Worm (Caenorhabditis elegans) whole organism, late embryonic: Measurements from ENCODE around the gene W06G6.10.
"Not testable (repeated sequence)": the region's sequence is repeated elsewhere in the genome, so short reads cannot be mapped to it uniquely, and the experiment has no call there.

Experiments used
- ceh-45 ChIP-seq: fragments of 200-800 bp; sonication (Bioruptor generic); IDR thresholded peaks from 2 replicates; pipeline ENCODE4 v1.3.6; 2022; ENCODE audit warnings: missing genetic modification reagents, missing genetic modification characterization, missing compliant biosample characterization
- elt-2 ChIP-seq: sonication (generic microtip); optimal IDR thresholded peaks from 2 replicates; lab custom pipeline; 2016; ENCODE audit warnings: missing genetic modification reagents, missing genetic modification characterization, missing compliant biosample characterization
- elt-4 ChIP-seq: sonication (generic microtip); optimal IDR thresholded peaks from 2 replicates; lab custom pipeline; 2016; ENCODE audit warnings: missing genetic modification characterization, missing compliant biosample characterization
- hlh-30 ChIP-seq: sonication (generic microtip); optimal IDR thresholded peaks from 2 replicates; lab custom pipeline; 2017; ENCODE audit warnings: antibody characterized with exemption, missing genetic modification characterization, missing compliant biosample characterization; ENCODE audit not compliant: insufficient read depth
- pha-2 ChIP-seq: sonication (generic microtip); optimal IDR thresholded peaks from 2 replicates; lab custom pipeline; 2017; ENCODE audit warnings: mild to moderate bottlenecking, missing genetic modification characterization, missing compliant biosample characterization
- sox-4 ChIP-seq: sonication (generic microtip); optimal IDR thresholded peaks from 2 replicates; lab custom pipeline; 2017; ENCODE audit warnings: mild to moderate bottlenecking, missing genetic modification characterization, inconsistent platforms, missing compliant biosample characterization
- unc-3 ChIP-seq, 2 experiments: fragments of 200-800 bp in 1 of 2; sonication (Bioruptor generic) in 1 of 2; sonication (generic microtip) in 1 of 2; conservative IDR thresholded peaks in 1 of 2; optimal IDR thresholded peaks in 1 of 2; 2 replicates each; pipeline versions ENCODE4 v1.3.6 to Lab custom; 2016 to 2022; ENCODE audit warnings: missing compliant biosample characterization in 2 of 2, missing genetic modification characterization in 2 of 2, missing genetic modification reagents in 1 of 2
- ztf-16 ChIP-seq: sonication (generic microtip); optimal IDR thresholded peaks from 2 replicates; lab custom pipeline; 2017; ENCODE audit warnings: missing genetic modification characterization, missing compliant biosample characterization

- TF ChIP-seq elt-2 (tag; lab: Kevin White, UChicago); elt-4 (tag; lab: Kevin White, UChicago); ztf-16 (tag; lab: Kevin White, UChicago); unc-3 (GFP tag; conservative IDR thresholded peaks at IDR 0.05; lab: Robert Waterston, UW); unc-3 (tag; optimal IDR thresholded peaks at IDR 0.05; lab: Kevin White, UChicago); ceh-45 (GFP tag; lab: Robert Waterston, UW); sox-4 (tag; lab: Kevin White, UChicago); pha-2 (tag; lab: Kevin White, UChicago); hlh-30 (tag; lab: Kevin White, UChicago): not testable (repeated sequence)
Observed at ce11 chrV:16649200-16649599, 2.2 kb upstream of the W06G6.10 start, which contains the start of gene W06G6.11.
